Worm (Caenorhabditis elegans) whole organism, L3 larva: Measurements from ENCODE around the gene B0496.2.
A peak's percentile ranks its signal among the peaks of the same experiment; 100 is the strongest.

ENCODE experiments used
- R02D3.7 ChIP-seq: fragments of 150-350 bp; optimal IDR thresholded peaks from 2 replicates; lab custom pipeline; 2014; ENCODE audit warnings: missing biosample characterization, missing genetic modification characterization
- aly-2 ChIP-seq: fragments of 150-350 bp; optimal IDR thresholded peaks from 2 replicates; lab custom pipeline; 2014; ENCODE audit warnings: missing biosample characterization, missing genetic modification characterization
- ama-1 ChIP-seq: fragments of 150-350 bp; optimal IDR thresholded peaks from 2 replicates; lab custom pipeline; 2018
- ceh-28 ChIP-seq: fragments of 150-350 bp; optimal IDR thresholded peaks from 2 replicates; lab custom pipeline; 2014; ENCODE audit warnings: missing biosample characterization, missing genetic modification reagents, missing genetic modification characterization
- ceh-82 ChIP-seq: fragments of 150-350 bp; optimal IDR thresholded peaks from 2 replicates; lab custom pipeline; 2014; ENCODE audit warnings: missing biosample characterization, missing genetic modification characterization
- ceh-9 ChIP-seq: sonication (generic microtip); optimal IDR thresholded peaks from 2 replicates; lab custom pipeline; 2018; ENCODE audit warnings: missing biosample characterization, missing genetic modification characterization
- daf-12 ChIP-seq: fragments of 150-350 bp; optimal IDR thresholded peaks from 2 replicates; lab custom pipeline; 2014; ENCODE audit warnings: missing biosample characterization, missing genetic modification reagents, missing genetic modification characterization
- egl-27 ChIP-seq: sonication (generic microtip); optimal IDR thresholded peaks from 4 replicates; lab custom pipeline; 2017; ENCODE audit warnings: missing biosample characterization, missing genetic modification reagents, missing genetic modification characterization
- egl-5 ChIP-seq: fragments of 150-350 bp; optimal IDR thresholded peaks from 2 replicates; lab custom pipeline; 2017; ENCODE audit warnings: missing biosample characterization, missing genetic modification reagents, missing genetic modification characterization, inconsistent platforms
- elt-2 ChIP-seq: sonication (generic microtip); optimal IDR thresholded peaks from 2 replicates; lab custom pipeline; 2016; ENCODE audit warnings: missing genetic modification reagents, mild to moderate bottlenecking, missing genetic modification characterization, missing compliant biosample characterization
- eor-1 ChIP-seq, 2 experiments: fragments of 150-350 bp; optimal IDR thresholded peaks; 2 replicates each; lab custom pipeline; 2014 to 2018; ENCODE audit warnings: missing biosample characterization in 2 of 2, missing genetic modification characterization in 2 of 2
- fkh-10 ChIP-seq: sonication (generic microtip); optimal IDR thresholded peaks from 2 replicates; lab custom pipeline; 2017; ENCODE audit warnings: missing biosample characterization, missing genetic modification reagents, missing genetic modification characterization
- fkh-2 ChIP-seq: fragments of 150-350 bp; optimal IDR thresholded peaks from 2 replicates; lab custom pipeline; 2014; ENCODE audit warnings: missing biosample characterization, missing genetic modification reagents, missing genetic modification characterization
- fos-1 ChIP-seq: fragments of 150-350 bp; optimal IDR thresholded peaks from 2 replicates; lab custom pipeline; 2014; ENCODE audit warnings: missing biosample characterization, missing genetic modification characterization
- hmg-11 ChIP-seq: sonication (generic microtip); optimal IDR thresholded peaks from 2 replicates; lab custom pipeline; 2016; ENCODE audit warnings: missing genetic modification characterization, missing compliant biosample characterization
- jun-1 ChIP-seq: fragments of 150-350 bp; optimal IDR thresholded peaks from 2 replicates; lab custom pipeline; 2014; ENCODE audit warnings: missing biosample characterization, missing genetic modification reagents, missing genetic modification characterization
- lin-15B ChIP-seq: fragments of 150-350 bp; optimal IDR thresholded peaks from 2 replicates; lab custom pipeline; 2014; ENCODE audit warnings: missing biosample characterization, missing genetic modification characterization
- lin-39 ChIP-seq: fragments of 150-350 bp; optimal IDR thresholded peaks from 2 replicates; lab custom pipeline; 2018; ENCODE audit warnings: missing biosample characterization, missing genetic modification reagents, missing genetic modification characterization
- lsy-12 ChIP-seq: sonication (generic microtip); optimal IDR thresholded peaks from 2 replicates; lab custom pipeline; 2016; ENCODE audit warnings: mild to moderate bottlenecking, missing genetic modification characterization, missing compliant biosample characterization
- mdl-1 ChIP-seq: fragments of 150-350 bp; optimal IDR thresholded peaks from 2 replicates; lab custom pipeline; 2014; ENCODE audit warnings: missing biosample characterization, missing genetic modification characterization
- nfya-1 ChIP-seq: sonication (generic microtip); optimal IDR thresholded peaks from 2 replicates; lab custom pipeline; 2017; ENCODE audit warnings: missing genetic modification characterization, mild to moderate bottlenecking, missing compliant biosample characterization, antibody characterized with exemption, moderate library complexity; ENCODE audit not compliant: insufficient read depth
- nhr-11 ChIP-seq: fragments of 150-350 bp; optimal IDR thresholded peaks from 2 replicates; lab custom pipeline; 2014; ENCODE audit warnings: missing biosample characterization, missing genetic modification characterization
- nhr-12 ChIP-seq: fragments of 150-350 bp; optimal IDR thresholded peaks from 2 replicates; lab custom pipeline; 2014; ENCODE audit warnings: missing biosample characterization, missing genetic modification characterization
- nhr-28 ChIP-seq: fragments of 150-350 bp; optimal IDR thresholded peaks from 2 replicates; lab custom pipeline; 2014; ENCODE audit warnings: missing biosample characterization, missing genetic modification characterization
- nhr-76 ChIP-seq: fragments of 150-350 bp; sonication (generic microtip); optimal IDR thresholded peaks from 5 replicates; lab custom pipeline; 2014; ENCODE audit warnings: missing biosample characterization, missing genetic modification characterization
- pha-4 ChIP-seq: fragments of 150-350 bp; optimal IDR thresholded peaks from 2 replicates; lab custom pipeline; 2014; ENCODE audit warnings: missing biosample characterization, missing genetic modification reagents, missing genetic modification characterization
- pqm-1 ChIP-seq: fragments of 150-350 bp; optimal IDR thresholded peaks from 2 replicates; lab custom pipeline; 2017; ENCODE audit warnings: missing biosample characterization, missing genetic modification characterization, inconsistent platforms
- skn-1 ChIP-seq: fragments of 150-350 bp; optimal IDR thresholded peaks from 2 replicates; lab custom pipeline; 2014; ENCODE audit warnings: missing biosample characterization, missing genetic modification characterization
- snpc-4 ChIP-seq: fragments of 150-350 bp; optimal IDR thresholded peaks from 2 replicates; lab custom pipeline; 2014; ENCODE audit warnings: missing biosample characterization, missing genetic modification characterization
- tbx-2 ChIP-seq: sonication (generic microtip); optimal IDR thresholded peaks from 2 replicates; lab custom pipeline; 2016; ENCODE audit warnings: mild to moderate bottlenecking, missing genetic modification characterization, missing compliant biosample characterization
- unc-62 ChIP-seq: fragments of 150-350 bp; sonication (generic microtip); optimal IDR thresholded peaks from 4 replicates; lab custom pipeline; 2014; ENCODE audit warnings: missing biosample characterization, missing genetic modification reagents, missing genetic modification characterization
- zag-1 ChIP-seq: fragments of 150-350 bp; optimal IDR thresholded peaks from 2 replicates; lab custom pipeline; 2014; ENCODE audit warnings: missing biosample characterization, missing genetic modification characterization
- ztf-11 ChIP-seq: fragments of 150-350 bp; optimal IDR thresholded peaks from 2 replicates; lab custom pipeline; 2014; ENCODE audit warnings: missing biosample characterization, missing genetic modification characterization

Gene B0496.2

ce11 chrIV:7447556-7447955 is at the start of gene B0496.2:
Gene B0496.2, plus strand, starts transcription at chrIV:7447856.
- TF ChIP-seq pqm-1 (tag; lab: Kevin White, UChicago) (no peak), aly-2 (no peak), daf-12 (no peak), lin-15B (tag; lab: Kevin White, UChicago) (no peak), elt-2 (tag; lab: Kevin White, UChicago) (no peak), fos-1 (tag; lab: Kevin White, UChicago) (no peak), eor-1 (tag; optimal IDR thresholded peaks at IDR 0.05; lab: Kevin White, UChicago) (no peak), mdl-1 (tag; lab: Kevin White, UChicago) (no peak), hmg-11 (tag; lab: Kevin White, UChicago) (no peak), ceh-28 (no peak), unc-62 (no peak), ama-1 (lab: Kevin White, UChicago) (no peak), nhr-76 (no peak)

DNA sequence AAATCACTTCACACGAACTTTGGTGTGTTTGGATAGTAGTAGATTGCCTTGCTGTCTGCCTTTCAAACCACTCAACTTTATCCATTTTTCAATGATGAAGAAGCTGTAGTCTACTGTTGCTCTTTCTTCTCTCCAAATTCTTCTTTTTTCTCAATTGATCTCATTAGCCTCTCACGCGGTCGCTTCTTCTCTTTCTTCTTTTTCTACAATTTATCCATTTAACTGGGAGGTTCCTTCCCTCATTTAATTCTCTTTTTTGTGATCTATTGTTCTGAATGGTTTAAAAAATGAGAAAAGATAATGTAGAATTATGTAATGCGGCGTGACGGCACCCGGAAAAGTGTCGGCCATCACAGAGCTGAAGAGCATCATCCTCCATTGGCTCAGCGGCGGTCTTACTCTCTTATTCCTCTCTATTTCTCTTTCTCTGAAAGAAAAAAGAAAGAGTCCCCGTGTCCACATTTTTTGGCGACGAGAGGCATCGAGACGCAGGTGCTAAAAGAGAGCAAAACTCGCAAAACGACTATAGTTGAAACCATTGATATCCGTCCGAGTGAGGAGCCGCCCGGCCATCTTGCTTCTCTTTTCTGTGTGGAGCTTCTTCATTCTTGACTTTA is 47.0 kb upstream of the B0496.2 start:
- TF ChIP-seq fkh-10 (GFP tag; lab: Kevin White, UChicago), result peak; percentile 19
- peak; percentile 62 for TF ChIP-seq nfya-1 (tag; lab: Kevin White, UChicago)
- TF ChIP-seq egl-5, result peak; percentile 41
- TF ChIP-seq hmg-11 (tag; lab: Kevin White, UChicago), result peak; percentile 67
- TF ChIP-seq pha-4, result no peak

DNA sequence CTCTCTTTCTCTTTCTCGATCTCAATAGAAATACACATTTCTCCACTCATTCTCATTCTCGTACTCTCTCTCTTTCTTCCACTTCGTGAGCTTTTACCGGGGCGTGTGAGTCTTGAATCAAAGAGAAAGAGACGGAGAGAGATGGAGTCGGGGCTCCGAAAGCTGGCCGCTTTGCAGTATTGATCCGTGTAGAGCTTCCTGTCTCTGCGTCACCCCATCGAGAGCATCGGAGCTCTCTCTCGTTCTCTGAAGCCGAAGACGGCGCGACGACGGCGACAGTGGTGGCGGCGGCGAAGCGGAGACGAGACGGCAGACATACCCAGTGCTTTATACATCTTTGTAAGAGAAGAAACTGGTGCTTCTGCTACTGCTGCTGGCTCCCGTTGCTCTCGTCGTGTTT is 45.6 kb upstream of the B0496.2 start:
- TF ChIP-seq nfya-1 (tag; lab: Kevin White, UChicago) (peak; percentile 92), tbx-2 (tag; lab: Kevin White, UChicago) (peak; percentile 49), R02D3.7 (tag; lab: Kevin White, UChicago) (peak; percentile 25), mdl-1 (tag; lab: Kevin White, UChicago) (peak; percentile 5), lin-15B (tag; lab: Kevin White, UChicago) (peak; percentile 37), lin-39 (tag; lab: Kevin White, UChicago) (peak; percentile 83), zag-1 (tag; lab: Kevin White, UChicago) (peak; percentile 22), nhr-11 (tag; lab: Kevin White, UChicago) (peak; percentile 69), lsy-12 (tag; lab: Kevin White, UChicago) (peak; percentile 48), unc-62 (no peak), fkh-10 (GFP tag; lab: Kevin White, UChicago) (peak; percentile 76), pqm-1 (tag; lab: Kevin White, UChicago) (no peak), hmg-11 (tag; lab: Kevin White, UChicago) (peak; percentile 80), pha-4 (peak; percentile 41), snpc-4 (tag; lab: Kevin White, UChicago) (peak; percentile 49), egl-5 (peak; percentile 71), nhr-28 (tag; lab: Kevin White, UChicago) (no peak), fkh-2 (tag; lab: Kevin White, UChicago) (no peak), aly-2 (no peak), egl-27 (tag; lab: Kevin White, UChicago) (no peak), skn-1 (peak; percentile 15), ceh-28 (peak; percentile 74)

DNA sequence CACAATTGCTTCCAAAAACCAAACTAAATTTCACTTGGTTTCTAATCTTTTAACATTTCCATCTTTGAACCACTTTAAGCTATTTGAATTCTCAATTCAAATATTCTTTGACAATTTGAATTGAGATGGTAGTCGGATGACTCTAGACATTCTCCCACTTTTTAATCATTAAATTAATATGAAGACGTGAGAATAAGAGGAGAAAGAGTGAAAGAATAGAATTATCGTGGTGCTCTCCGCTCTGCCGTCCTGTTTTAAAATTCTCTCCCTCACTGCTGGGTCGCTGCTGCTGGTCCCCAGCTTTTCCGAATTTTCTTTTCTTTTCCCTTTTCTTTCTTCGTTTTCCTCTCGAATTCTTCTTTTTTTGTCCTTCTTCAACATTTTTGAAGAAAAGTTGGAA is 44.2 kb upstream of the B0496.2 start:
- TF ChIP-seq ceh-82 (tag; lab: Kevin White, UChicago) (no peak), fkh-2 (tag; lab: Kevin White, UChicago) (no peak), nhr-12 (no peak), elt-2 (tag; lab: Kevin White, UChicago) (no peak), lin-39 (tag; lab: Kevin White, UChicago) (no peak), nhr-28 (tag; lab: Kevin White, UChicago) (no peak), ceh-9 (tag; lab: Kevin White, UChicago) (no peak), tbx-2 (tag; lab: Kevin White, UChicago) (no peak), ztf-11 (tag; lab: Kevin White, UChicago) (no peak), lsy-12 (tag; lab: Kevin White, UChicago) (no peak), R02D3.7 (tag; lab: Kevin White, UChicago) (no peak), pqm-1 (tag; lab: Kevin White, UChicago) (no peak), ceh-28 (no peak), eor-1 (tag; optimal IDR thresholded peaks at IDR 0.05; lab: Kevin White, UChicago) (no peak), jun-1 (tag; lab: Kevin White, UChicago) (no peak), nhr-11 (tag; lab: Kevin White, UChicago) (no peak), nhr-76 (no peak), lin-15B (tag; lab: Kevin White, UChicago) (no peak)
